Worm (Caenorhabditis elegans): Measurements from ENCODE around the gene ugt-38.

ce11 chrV:7150570-7150969, 3.3 kb upstream of the ugt-38 start, which contains the start of gene F10D2.8:
- TF ChIP-seq ceh-43 (GFP tag; optimal IDR thresholded peaks at IDR 0.05) (no peak), snpc-4 (tag; optimal IDR thresholded peaks at IDR 0.05) (no peak), sptf-1 (tag; optimal IDR thresholded peaks at IDR 0.05) (no peak)

Measured in whole organism, mixed stage, embryonic.